Fruit fly (Drosophila melanogaster) whole organism, prepupa: ENCODE data around the gene ens.

Experiments
- CG4318 ChIP-seq: fragments of 200-800 bp; sonication (Bioruptor generic); optimal IDR thresholded peaks from 3 replicates; lab custom pipeline; 2017; ENCODE audit warnings: missing biosample characterization, mild to moderate bottlenecking, missing genetic modification characterization
- Ets96B ChIP-seq: fragments of 200-800 bp; optimal IDR thresholded peaks from 2 replicates; lab custom pipeline; 2019; ENCODE audit warnings: missing biosample characterization, mild to moderate bottlenecking, missing genetic modification characterization, moderate library complexity
- OdsH ChIP-seq: fragments of 200-800 bp; sonication (Bioruptor generic); optimal IDR thresholded peaks from 3 replicates; lab custom pipeline; 2016; ENCODE audit warnings: missing biosample characterization, missing genetic modification characterization
- Sox102F ChIP-seq: fragments of 200-800 bp; sonication (Bioruptor generic); optimal IDR thresholded peaks from 2 replicates; lab custom pipeline; 2016; ENCODE audit warnings: missing biosample characterization, mild to moderate bottlenecking, missing genetic modification characterization
- cyc ChIP-seq: fragments of 200-800 bp; sonication (Bioruptor generic); optimal IDR thresholded peaks from 3 replicates; lab custom pipeline; 2016; ENCODE audit warnings: missing biosample characterization, missing genetic modification characterization
- salr ChIP-seq, 2 experiments: fragments of 200-800 bp; sonication (Bioruptor generic); optimal IDR thresholded peaks; 3 replicates each; lab custom pipeline; 2016 to 2018; ENCODE audit warnings: missing biosample characterization in 2 of 2, missing genetic modification characterization in 2 of 2, mild to moderate bottlenecking in 1 of 2

- TF ChIP-seq salr (GFP tag; optimal IDR thresholded peaks at IDR 0.05; lab: Kevin White, UChicago) (peak in 1 of 2 experiments; percentile 25), Ets96B (tag; lab: Kevin White, UChicago) (peak; percentile 50), Sox102F (GFP tag; lab: Kevin White, UChicago) (no peak), CG4318 (no peak), cyc (GFP tag; lab: Kevin White, UChicago) (no peak), OdsH (GFP tag; lab: Kevin White, UChicago) (no peak)
Measured at dm6 chr3L:4177981-4178562, 43.7 kb upstream of the ens start, which contains the start of gene Teh4.
